Fruit fly (Drosophila melanogaster): ENCODE data around the gene CG43115.

Gene CG43115

dm6 chrX:6030593-6030992 lies 35.6 kb downstream of the CG43115 start:
- TF ChIP-seq CG17801 (GFP tag; optimal IDR thresholded peaks at IDR 0.05; ENCODE audit: partially characterized antibody), result no peak

dm6 chrX:6030010-6030409 lies 36.2 kb downstream of the CG43115 start:
- TF ChIP-seq CG17801 (GFP tag; optimal IDR thresholded peaks at IDR 0.05; ENCODE audit: partially characterized antibody), result no peak

dm6 chrX:6029015-6029414 lies 37.2 kb downstream of the CG43115 start:
- no peak for TF ChIP-seq CG17801 (GFP tag; optimal IDR thresholded peaks at IDR 0.05; ENCODE audit: partially characterized antibody)

- TF ChIP-seq CG17801 (GFP tag; optimal IDR thresholded peaks at IDR 0.05; ENCODE audit: partially characterized antibody), result no peak
These were observed 38.4 kb downstream of the CG43115 start for dm6 chrX:6027846-6028245.

- no peak for TF ChIP-seq CG17801 (GFP tag; optimal IDR thresholded peaks at IDR 0.05; ENCODE audit: partially characterized antibody)
These were observed 41.6 kb downstream of the CG43115 start for dm6 chrX:6024638-6025037.

dm6 chrX:6022090-6022489 lies 44.1 kb downstream of the CG43115 start:
- no peak for TF ChIP-seq CG17801 (GFP tag; optimal IDR thresholded peaks at IDR 0.05; ENCODE audit: partially characterized antibody)

dm6 chrX:6021414-6021813 lies 44.8 kb downstream of the CG43115 start:
- no peak for TF ChIP-seq CG17801 (GFP tag; optimal IDR thresholded peaks at IDR 0.05; ENCODE audit: partially characterized antibody)

DNA sequence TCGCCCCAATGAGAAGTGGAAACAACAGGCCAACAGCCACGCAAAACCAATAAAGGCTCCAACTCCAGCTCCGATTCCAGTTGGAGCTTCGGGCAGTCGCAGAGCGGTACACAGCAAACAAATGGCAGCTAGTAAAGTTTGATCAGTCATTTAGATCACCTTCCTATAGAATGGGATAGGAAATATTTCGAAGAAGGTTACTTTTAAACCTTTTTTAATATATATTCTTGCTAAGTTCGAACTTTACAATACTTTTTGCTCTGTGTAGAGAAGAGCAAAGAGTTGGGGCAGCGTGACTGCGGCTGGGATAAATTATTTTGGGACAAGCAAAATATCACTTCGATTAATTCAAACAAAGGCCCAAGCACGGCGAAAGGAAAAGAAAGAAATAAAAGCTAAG lies 46.0 kb downstream of the CG43115 start:
- no peak for TF ChIP-seq CG17801 (GFP tag; optimal IDR thresholded peaks at IDR 0.05; ENCODE audit: partially characterized antibody)

All from ovary, adult (tissue).